Worm (Caenorhabditis elegans): ENCODE measurements around the gene clec-158.
A peak's percentile ranks its signal among the peaks of the same experiment; 100 is the strongest.

- TF ChIP-seq pha-4 (tag; optimal IDR thresholded peaks at IDR 0.05) (no peak), pag-3 (tag; optimal IDR thresholded peaks at IDR 0.05; ENCODE audit: borderline replicate concordance) (no peak), mec-3 (tag; optimal IDR thresholded peaks at IDR 0.05; ENCODE audit: borderline replicate concordance) (no peak), tbx-7 (tag; optimal IDR thresholded peaks at IDR 0.05) (no peak), hlh-6 (tag; optimal IDR thresholded peaks at IDR 0.05) (peak; percentile 78), ama-1 (optimal IDR thresholded peaks at IDR 0.05) (no peak), Y22D7AL.16 (tag; optimal IDR thresholded peaks at IDR 0.05) (peak; percentile 54), fkh-10 (GFP tag; optimal IDR thresholded peaks at IDR 0.05) (no peak), pqm-1 (tag; optimal IDR thresholded peaks at IDR 0.05) (no peak), nhr-232 (tag; optimal IDR thresholded peaks at IDR 0.05) (peak; percentile 79)
These were observed 28.2 kb upstream of the clec-158 start for ce11 chrIII:6887574-6887973.
